Worm (Caenorhabditis elegans) whole organism, L4 larva: ENCODE measurements around the gene slc-17.8.

ENCODE experiments used
- F49E8.2 ChIP-seq: sonication (generic microtip); optimal IDR thresholded peaks from 2 replicates; lab custom pipeline; 2016; ENCODE audit warnings: missing compliant biosample characterization, mild to moderate bottlenecking, missing genetic modification characterization, borderline replicate concordance
- ZK546.5 ChIP-seq, 2 experiments: sonication (generic microtip); optimal IDR thresholded peaks; 2 replicates each; lab custom pipeline; 2017; ENCODE audit warnings: missing biosample characterization in 2 of 2, missing genetic modification characterization in 2 of 2
- aha-1 ChIP-seq: fragments of 150-350 bp; peaks from one replicate; lab custom pipeline; 2014; ENCODE audit warnings: missing biosample characterization, missing genetic modification characterization
- aly-2 ChIP-seq: sonication (generic microtip); optimal IDR thresholded peaks from 2 replicates; lab custom pipeline; 2018; ENCODE audit warnings: missing biosample characterization, missing genetic modification characterization
- ceh-28 ChIP-seq: fragments of 150-350 bp; optimal IDR thresholded peaks from 2 replicates; lab custom pipeline; 2014; ENCODE audit warnings: missing biosample characterization, missing genetic modification reagents, missing genetic modification characterization
- daf-19 ChIP-seq: fragments of 200-800 bp; sonication (Bioruptor generic); conservative IDR thresholded peaks from 2 replicates; pipeline ENCODE4 v1.3.6; 2022; ENCODE audit warnings: missing genetic modification characterization, missing compliant biosample characterization
- fkh-10 ChIP-seq: fragments of 150-350 bp; optimal IDR thresholded peaks from 2 replicates; lab custom pipeline; 2014; ENCODE audit warnings: missing biosample characterization, missing genetic modification reagents, missing genetic modification characterization
- lin-1 ChIP-seq: fragments of 200-800 bp; sonication (Bioruptor generic); IDR thresholded peaks from 2 replicates; pipeline ENCODE4 v1.3.6; 2022; ENCODE audit warnings: missing genetic modification reagents, missing genetic modification characterization, missing compliant biosample characterization
- lin-13 ChIP-seq: fragments of 150-350 bp; optimal IDR thresholded peaks from 2 replicates; lab custom pipeline; 2014; ENCODE audit warnings: missing biosample characterization, missing genetic modification reagents, missing genetic modification characterization
- madf-5 ChIP-seq, 2 experiments: fragments of 200-800 bp; sonication (Bioruptor generic); IDR thresholded peaks; 2 replicates each; pipeline ENCODE4 v1.3.6; 2022; ENCODE audit warnings: missing compliant biosample characterization in 2 of 2, missing genetic modification characterization in 2 of 2
- mdl-1 ChIP-seq, 2 experiments: fragments of 150-350 bp in 1 of 2; sonication (generic microtip) in 1 of 2; optimal IDR thresholded peaks; 2 replicates each; lab custom pipeline; 2014 to 2017; ENCODE audit warnings: missing biosample characterization in 2 of 2, missing genetic modification characterization in 2 of 2
- nhr-48 ChIP-seq: sonication (generic microtip); optimal IDR thresholded peaks from 2 replicates; lab custom pipeline; 2016; ENCODE audit warnings: mild to moderate bottlenecking, missing genetic modification characterization, missing compliant biosample characterization
- nhr-77 ChIP-seq: fragments of 150-350 bp; optimal IDR thresholded peaks from 2 replicates; lab custom pipeline; 2014; ENCODE audit warnings: missing biosample characterization, missing genetic modification characterization
- spr-1 ChIP-seq: sonication (generic microtip); optimal IDR thresholded peaks from 2 replicates; lab custom pipeline; 2016; ENCODE audit warnings: mild to moderate bottlenecking, missing genetic modification characterization, missing compliant biosample characterization

DNA sequence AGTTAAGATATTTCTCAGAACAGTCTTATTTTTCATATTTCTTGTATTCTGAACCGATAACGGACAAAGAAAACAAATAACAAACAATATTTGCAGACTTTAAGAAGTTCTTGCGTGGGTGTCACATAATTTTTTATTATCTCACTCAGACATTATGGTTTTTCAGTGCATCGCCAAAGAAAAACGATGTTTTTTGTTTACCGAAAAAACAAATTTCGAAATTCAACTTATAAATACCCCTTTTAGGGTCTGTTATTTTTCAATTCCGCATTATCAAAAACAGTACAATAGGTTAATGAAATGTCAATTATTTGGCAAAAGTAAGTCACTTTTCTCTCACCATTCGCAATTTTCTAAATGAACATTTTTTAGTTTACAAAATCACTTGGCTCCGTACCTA is 8.3 kb downstream of the slc-17.8 start, which contains the start of gene otpl-4:
- TF ChIP-seq spr-1 (no peak), daf-19 (GFP tag; lab: Robert Waterston, UW) (no peak), mdl-1 (tag; optimal IDR thresholded peaks at IDR 0.05; lab: Kevin White, UChicago) (no peak), aly-2 (tag; lab: Kevin White, UChicago) (no peak), F49E8.2 (tag; lab: Kevin White, UChicago) (no peak), nhr-48 (tag; lab: Kevin White, UChicago) (no peak), aha-1 (tag; lab: Kevin White, UChicago) (no peak), madf-5 (GFP tag; IDR thresholded peaks at IDR 0.05; lab: Robert Waterston, UW) (no peak), nhr-77 (no peak), ceh-28 (tag; lab: Kevin White, UChicago) (no peak), fkh-10 (no peak), ZK546.5 (tag; optimal IDR thresholded peaks at IDR 0.05; lab: Kevin White, UChicago) (no peak), lin-1 (GFP tag; lab: Robert Waterston, UW) (no peak), lin-13 (GFP tag; lab: Kevin White, UChicago) (no peak)
